Fruit fly (Drosophila melanogaster) whole organism: ENCODE measurements around the gene CG11247.

Source experiments
- CG8478 ChIP-seq: fragments of >200 bp; optimal IDR thresholded peaks from 2 replicates; lab custom pipeline; 2018; ENCODE audit warnings: inconsistent platforms
- pan ChIP-seq: fragments of >200 bp; optimal IDR thresholded peaks from 2 replicates; lab custom pipeline; 2017
- usp ChIP-seq: fragments of >200 bp; optimal IDR thresholded peaks from 2 replicates; lab custom pipeline; 2017; ENCODE audit warnings: missing biosample characterization, missing genetic modification characterization, mixed read lengths

DNA sequence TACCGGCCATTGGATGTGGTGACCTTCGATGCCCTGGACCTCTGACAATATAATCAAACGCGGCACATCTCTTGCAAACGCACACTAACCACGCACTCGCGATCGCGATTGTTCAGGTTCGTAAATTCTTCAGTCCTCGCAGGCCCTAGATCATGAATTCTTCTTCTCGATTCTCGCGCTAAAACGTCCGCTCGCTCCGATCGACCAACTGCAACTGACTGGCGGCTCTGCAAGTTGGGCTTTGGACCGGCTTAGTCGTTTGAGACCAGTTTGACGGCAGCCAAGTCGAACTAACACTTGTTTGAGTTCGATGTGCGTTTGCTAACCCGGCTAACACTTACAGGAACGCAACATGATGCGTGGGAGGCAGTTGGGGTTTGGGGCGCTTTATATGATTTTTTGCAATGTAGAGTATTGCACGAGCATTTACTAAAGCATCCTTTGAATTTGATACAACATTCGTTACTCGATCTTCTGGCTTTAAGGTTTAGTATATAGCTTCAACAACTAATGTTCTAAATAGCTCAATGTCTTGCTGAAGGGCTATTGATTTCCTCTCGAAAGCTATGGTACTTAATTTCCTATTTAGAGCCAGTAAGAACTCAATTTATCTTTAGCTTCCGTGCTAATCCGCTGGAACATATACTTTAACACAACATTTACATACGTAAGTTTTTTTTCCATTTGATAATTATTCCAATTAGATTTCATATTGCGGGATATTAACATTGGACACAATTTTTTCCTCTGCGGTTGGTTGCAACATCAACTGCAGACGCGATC lies 22.3 kb downstream of the CG11247 start, which contains the start of gene CG32447:
- TF ChIP-seq usp (GFP tag; lab: Kevin White, UChicago) (no peak), CG8478 (lab: Kevin White, UChicago) (no peak), pan (lab: Kevin White, UChicago) (no peak)
